Fruit fly (Drosophila melanogaster): ENCODE measurements around the gene RhoGAP15B.

RhoGAP15B gene

dm6 chrX:16942735-16943514, at the start of gene RhoGAP15B, which contains the start of gene CG13001 (continued):
- TF ChIP-seq CG34422 (GFP tag; IDR thresholded peaks at IDR 0.05) (peak; percentile 33; the same call in 1 of the 3 replicates), CG3281 (GFP tag; optimal IDR thresholded peaks at IDR 0.05) (no peak), exex (tag; optimal IDR thresholded peaks at IDR 0.05) (no peak), pnt (GFP tag; optimal IDR thresholded peaks at IDR 0.05) (no peak), CG16863 (GFP tag; optimal IDR thresholded peaks at IDR 0.05) (no peak), Atf3 (GFP tag; optimal IDR thresholded peaks at IDR 0.05) (no peak), CG2712 (tag; optimal IDR thresholded peaks at IDR 0.05) (no peak), vnd (GFP tag; IDR thresholded peaks at IDR 0.05; ENCODE audit: partially characterized antibody) (peak; percentile 64), Dfd (GFP tag; optimal IDR thresholded peaks at IDR 0.05) (no peak), CG4730 (GFP tag; IDR thresholded peaks at IDR 0.05) (no peak), E2f1 (GFP tag; IDR thresholded peaks at IDR 0.05) (no peak), Optix (GFP tag; IDR thresholded peaks at IDR 0.05) (no peak), CG13296 (GFP tag; optimal IDR thresholded peaks at IDR 0.05) (no peak), tio (GFP tag; optimal IDR thresholded peaks at IDR 0.05) (no peak), CG12219 (GFP tag; optimal IDR thresholded peaks at IDR 0.05) (peak; percentile 8), CG7745 (tag; optimal IDR thresholded peaks at IDR 0.05) (no peak), Dip3 (GFP tag; optimal IDR thresholded peaks at IDR 0.05) (no peak), peb (GFP tag; IDR thresholded peaks at IDR 0.05) (no peak), CG8765 (GFP tag; IDR thresholded peaks at IDR 0.05) (no peak), CG6854 (GFP tag; optimal IDR thresholded peaks at IDR 0.05) (no peak), corto (GFP tag; optimal IDR thresholded peaks at IDR 0.05) (no peak), rib (GFP tag; IDR thresholded peaks at IDR 0.05) (peak; percentile 32; the same call in 1 of the 2 replicates), Side (GFP tag; optimal IDR thresholded peaks at IDR 0.05) (no peak), zf30C (GFP tag; optimal IDR thresholded peaks at IDR 0.05) (no peak), Fer1 (GFP tag; optimal IDR thresholded peaks at IDR 0.05) (no peak), CG17912 (GFP tag; optimal IDR thresholded peaks at IDR 0.05) (no peak), CG16815 (GFP tag; optimal IDR thresholded peaks at IDR 0.05) (no peak), tap (tag; optimal IDR thresholded peaks at IDR 0.05) (no peak), gcm (GFP tag; optimal IDR thresholded peaks at IDR 0.05) (no peak), CG2678 (tag; optimal IDR thresholded peaks at IDR 0.05) (no peak), CG8924 (tag; optimal IDR thresholded peaks at IDR 0.05) (peak; percentile 0), dysf (GFP tag; IDR thresholded peaks at IDR 0.05) (no peak), onecut (GFP tag; IDR thresholded peaks at IDR 0.05) (0 out of 2 replicates have a peak, but pooled peaks have one; percentile 7), nau (GFP tag; optimal IDR thresholded peaks at IDR 0.05) (no peak), CG3163 (GFP tag; optimal IDR thresholded peaks at IDR 0.05) (no peak), Opbp (GFP tag; IDR thresholded peaks at IDR 0.05; ENCODE audit: partially characterized antibody) (peak; percentile 86)

- TF ChIP-seq CG6175 (GFP tag; IDR thresholded peaks at IDR 0.05), result no peak
Measured at dm6 chrX:16897087-16897486, 46.0 kb upstream of the RhoGAP15B start, which contains the start of gene CG33252. TSS of gene CG33252 (minus strand) at chrX:16897187.

dm6 chrX:16900283-16900682, 42.8 kb upstream of the RhoGAP15B start:
- TF ChIP-seq CG4360 (GFP tag; IDR thresholded peaks at IDR 0.05), result peak; percentile 34; the same call in 1 of the 2 replicates
- peak; percentile 97 for TF ChIP-seq chinmo (GFP tag; IDR thresholded peaks at IDR 0.05; ENCODE audit: partially characterized antibody)
- TF ChIP-seq CG12769 (tag; optimal IDR thresholded peaks at IDR 0.05), result peak; percentile 21
- no peak for TF ChIP-seq dimm (GFP tag; IDR thresholded peaks at IDR 0.05)
- TF ChIP-seq crol (GFP tag; IDR thresholded peaks at IDR 0.05), result peak; percentile 82
- peak; percentile 39 for TF ChIP-seq cwo (GFP tag; optimal IDR thresholded peaks at IDR 0.05)
- no peak for TF ChIP-seq ato (GFP tag; IDR thresholded peaks at IDR 0.05; ENCODE audit: partially characterized antibody)
- TF ChIP-seq sd (tag; optimal IDR thresholded peaks at IDR 0.05), result peak; percentile 87
- TF ChIP-seq CG6175 (GFP tag; IDR thresholded peaks at IDR 0.05), result 0 out of 3 replicates have a peak, but pooled peaks have one; percentile 40
- TF ChIP-seq CG13894 (tag; optimal IDR thresholded peaks at IDR 0.05), result peak; percentile 33

Data from whole organism, embryonic.